Fruit fly (Drosophila melanogaster) ovary, adult (tissue): ENCODE results near the gene CG32708.
"Not testable (repeated sequence)": the region's sequence is repeated elsewhere in the genome, so short reads cannot be mapped to it uniquely, and the experiment has no call there.

Experiments used
- CG17801 ChIP-seq: fragments of 200-800 bp; optimal IDR thresholded peaks from 2 replicates; lab custom pipeline; 2019; ENCODE audit warnings: missing biosample characterization, mild to moderate bottlenecking, missing genetic modification characterization, moderate library complexity; ENCODE audit not compliant: partially characterized antibody

The CG32708 gene

dm6 chrX:9062665-9063064, 23.1 kb upstream of the CG32708 start:
- no peak for TF ChIP-seq CG17801 (GFP tag; lab: Kevin White, UChicago)

dm6 chrX:9063425-9063824, 22.3 kb upstream of the CG32708 start:
- TF ChIP-seq CG17801 (GFP tag; lab: Kevin White, UChicago): no peak

dm6 chrX:9064029-9064428, 21.7 kb upstream of the CG32708 start:
- TF ChIP-seq CG17801 (GFP tag; lab: Kevin White, UChicago): no peak

- no peak for TF ChIP-seq CG17801 (GFP tag; lab: Kevin White, UChicago)
These were observed 18.8 kb upstream of the CG32708 start for dm6 chrX:9066802-9067489.

dm6 chrX:9067754-9068477, 17.8 kb upstream of the CG32708 start, which contains the start of gene CG15365:
Gene CG15365, minus strand, starts transcription at chrX:9067983.
- TF ChIP-seq CG17801 (GFP tag; lab: Kevin White, UChicago): peak; percentile 26

- no peak for TF ChIP-seq CG17801 (GFP tag; lab: Kevin White, UChicago)
These were observed 16.9 kb upstream of the CG32708 start for dm6 chrX:9068822-9069221.

dm6 chrX:9071308-9071707, 14.4 kb upstream of the CG32708 start, which contains the start of gene CG10970:
Gene CG10970, minus strand, starts transcription at chrX:9071408.
- no peak for TF ChIP-seq CG17801 (GFP tag; lab: Kevin White, UChicago)

- TF ChIP-seq CG17801 (GFP tag; lab: Kevin White, UChicago): no peak
These were observed 11.7 kb upstream of the CG32708 start for dm6 chrX:9074040-9074439.

dm6 chrX:9075641-9076324, 9.9 kb upstream of the CG32708 start:
- no peak for TF ChIP-seq CG17801 (GFP tag; lab: Kevin White, UChicago)

- TF ChIP-seq CG17801 (GFP tag; lab: Kevin White, UChicago): no peak
These were observed 8.2 kb upstream of the CG32708 start for dm6 chrX:9077558-9077957.

dm6 chrX:9078263-9078662, 7.5 kb upstream of the CG32708 start, which contains the start of gene CG44325:
Gene CG44325, minus strand, starts transcription at chrX:9078499.
- TF ChIP-seq CG17801 (GFP tag; lab: Kevin White, UChicago): no peak

- TF ChIP-seq CG17801 (GFP tag; lab: Kevin White, UChicago): peak; percentile 91
These were observed 4.8 kb upstream of the CG32708 start, which contains the start of the genes CG7246 and HP1b for dm6 chrX:9080962-9081361. Gene CG7246, minus strand, starts transcription at chrX:9081057. Gene HP1b, plus strand, starts transcription at chrX:9081063.

- peak; percentile 0 for TF ChIP-seq CG17801 (GFP tag; lab: Kevin White, UChicago)
These were observed 3.1 kb upstream of the CG32708 start, which contains the start of gene APC4 for dm6 chrX:9082600-9082999. Gene APC4, plus strand, starts transcription at chrX:9082931.

dm6 chrX:9086702-9087179, 1.0 kb downstream of the CG32708 start, which contains the start of gene CG32706:
Gene CG32706, plus strand, starts transcription at chrX:9087129.
- not testable (repeated sequence) for TF ChIP-seq CG17801 (GFP tag; lab: Kevin White, UChicago)

- not testable (repeated sequence) for TF ChIP-seq CG17801 (GFP tag; lab: Kevin White, UChicago)
These were observed 2.2 kb downstream of the CG32708 start, which contains the start of gene CG6999 for dm6 chrX:9087920-9088417. Gene CG6999, plus strand, starts transcription at chrX:9088367.
